Worm (Caenorhabditis elegans): Measurements from ENCODE around the gene T14B4.19.

The T14B4.19 gene

DNA sequence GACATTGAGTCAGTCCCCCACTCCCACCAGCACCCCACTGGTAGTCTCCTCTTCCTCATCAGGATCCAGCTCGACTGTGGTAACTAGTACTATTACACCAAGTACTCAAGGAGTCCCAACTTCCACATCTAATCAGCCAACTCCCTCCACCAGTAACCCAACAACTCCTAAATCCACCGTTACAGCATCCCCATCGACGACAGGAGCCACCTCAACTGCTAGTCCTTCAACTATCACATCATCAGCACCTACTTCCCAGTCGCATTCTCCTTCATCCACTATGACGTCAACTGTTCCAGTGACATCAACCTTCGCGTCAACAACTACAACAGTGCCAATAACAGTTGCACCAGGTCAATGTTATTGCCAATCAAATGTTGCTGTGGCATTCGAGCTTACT is 44.2 kb downstream of the T14B4.19 start:
- TF ChIP-seq him-1 (tag; optimal IDR thresholded peaks at IDR 0.05), result no peak
- no peak for TF ChIP-seq dao-5 (tag; optimal IDR thresholded peaks at IDR 0.05)
- no peak for TF ChIP-seq W03F9.2 (tag; optimal IDR thresholded peaks at IDR 0.05)

DNA sequence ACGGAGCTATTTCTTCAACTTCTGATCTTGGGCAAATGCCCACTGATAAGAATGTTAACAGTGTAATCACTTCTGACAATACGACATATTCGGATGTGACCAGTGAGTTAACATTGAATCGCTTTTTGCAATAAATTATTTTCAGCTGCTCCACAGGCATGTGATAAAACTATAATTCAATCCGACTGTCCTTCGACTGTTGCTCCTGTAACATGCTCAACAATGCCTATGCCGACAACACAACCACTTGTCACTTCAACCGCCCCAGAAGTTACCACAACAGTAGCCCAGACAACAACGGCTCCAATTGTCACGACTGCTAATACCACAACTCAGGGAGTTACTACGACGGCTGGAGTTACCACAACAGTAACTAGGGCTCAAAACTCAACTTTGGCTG is 45.2 kb downstream of the T14B4.19 start:
- TF ChIP-seq dao-5 (tag; optimal IDR thresholded peaks at IDR 0.05) (no peak), W03F9.2 (tag; optimal IDR thresholded peaks at IDR 0.05) (no peak), him-1 (tag; optimal IDR thresholded peaks at IDR 0.05) (no peak)

- no peak for TF ChIP-seq W03F9.2 (tag; optimal IDR thresholded peaks at IDR 0.05)
- TF ChIP-seq him-1 (tag; optimal IDR thresholded peaks at IDR 0.05), result no peak
- TF ChIP-seq dao-5 (tag; optimal IDR thresholded peaks at IDR 0.05), result no peak
These were observed 46.1 kb downstream of the T14B4.19 start, which contains the start of gene T19D12.1 for ce11 chrII:6666598-6666997. Gene T19D12.1 (plus strand): TSS chrII:6666898.

ce11 chrII:6665908-6666307 is 46.8 kb downstream of the T14B4.19 start:
- TF ChIP-seq W03F9.2 (tag; optimal IDR thresholded peaks at IDR 0.05), result no peak
- TF ChIP-seq him-1 (tag; optimal IDR thresholded peaks at IDR 0.05), result no peak
- no peak for TF ChIP-seq dao-5 (tag; optimal IDR thresholded peaks at IDR 0.05)

DNA sequence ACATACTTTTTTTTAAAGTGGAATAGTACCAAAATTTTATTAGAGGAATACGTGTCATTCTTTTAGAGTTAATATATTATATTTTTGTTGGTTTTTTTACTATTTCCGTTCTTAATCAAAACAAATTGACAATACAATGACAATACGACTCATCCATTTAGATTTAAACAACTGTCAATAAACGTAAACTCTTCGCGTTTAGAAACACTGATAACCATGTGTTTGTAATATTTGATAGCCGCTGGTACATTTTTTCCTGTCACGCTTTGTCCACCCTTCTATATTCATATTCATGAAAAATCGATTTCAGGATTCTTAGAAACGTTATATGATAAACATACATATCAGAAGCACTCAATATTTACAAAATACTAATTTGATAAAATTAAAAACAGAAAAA is 48.9 kb downstream of the T14B4.19 start:
- TF ChIP-seq him-1 (tag; optimal IDR thresholded peaks at IDR 0.05) (no peak), W03F9.2 (tag; optimal IDR thresholded peaks at IDR 0.05) (no peak), dao-5 (tag; optimal IDR thresholded peaks at IDR 0.05) (no peak)

DNA sequence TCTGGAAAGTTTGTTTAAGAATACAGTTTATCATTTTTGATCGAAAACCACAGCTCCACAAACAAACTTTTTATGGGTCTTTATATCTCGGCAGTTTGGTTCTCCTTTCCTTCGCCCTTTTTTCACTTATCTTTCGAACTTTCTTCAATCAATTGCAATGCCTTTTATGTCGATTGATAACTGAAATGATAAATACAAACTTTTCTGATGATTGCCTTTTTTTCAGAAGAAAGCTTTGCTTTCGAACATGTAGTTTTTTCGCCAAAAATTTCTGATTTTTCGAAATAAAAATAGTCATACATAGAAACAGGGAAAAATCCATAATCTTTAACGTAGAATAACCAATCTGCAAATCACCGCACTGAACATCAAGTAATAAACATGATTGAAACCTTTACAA is 51.5 kb downstream of the T14B4.19 start, which contains the start of gene T19D12.2:
TSS of gene T19D12.2 (plus strand) at position 125 of the 400 bp plus-strand sequence.
- TF ChIP-seq dao-5 (tag; optimal IDR thresholded peaks at IDR 0.05), result no peak
- no peak for TF ChIP-seq W03F9.2 (tag; optimal IDR thresholded peaks at IDR 0.05)
- TF ChIP-seq him-1 (tag; optimal IDR thresholded peaks at IDR 0.05), result no peak
